Fruit fly (Drosophila melanogaster) whole organism, wandering third instar larva: ENCODE results near the gene alpha-Est4.

Experiments used
- Abd-B ChIP-seq: fragments of >200 bp; optimal IDR thresholded peaks from 2 replicates; lab custom pipeline; 2017; ENCODE audit warnings: missing biosample characterization, missing genetic modification characterization
- CG32264 ChIP-seq: fragments of 200-800 bp; sonication (Bioruptor generic); optimal IDR thresholded peaks from 2 replicates; lab custom pipeline; 2016; ENCODE audit warnings: missing biosample characterization, missing genetic modification characterization
- CG9705 ChIP-seq: fragments of 200-800 bp; sonication (Bioruptor generic); optimal IDR thresholded peaks from 2 replicates; lab custom pipeline; 2018; ENCODE audit warnings: missing biosample characterization, mild to moderate bottlenecking, missing genetic modification characterization
- CrebA ChIP-seq: fragments of 200-800 bp; sonication (Bioruptor generic); optimal IDR thresholded peaks from 2 replicates; lab custom pipeline; 2016; ENCODE audit warnings: missing biosample characterization, mild to moderate bottlenecking, missing genetic modification characterization, borderline replicate concordance
- Dfd ChIP-seq: fragments of >200 bp; optimal IDR thresholded peaks from 2 replicates; lab custom pipeline; 2017; ENCODE audit warnings: missing biosample characterization, missing genetic modification characterization
- Dif ChIP-seq: fragments of 200-275, 200-300 bp; sonication (Bioruptor generic); optimal IDR thresholded peaks from 2 replicates; lab custom pipeline; 2018; ENCODE audit warnings: missing biosample characterization, missing genetic modification characterization; ENCODE audit not compliant: partially characterized antibody
- GATAd ChIP-seq: sonication (Bioruptor generic); optimal IDR thresholded peaks from 2 replicates; lab custom pipeline; 2016; ENCODE audit warnings: missing biosample characterization, missing genetic modification characterization
- HLH106 ChIP-seq: fragments of 200-800 bp; optimal IDR thresholded peaks from 3 replicates; lab custom pipeline; 2019; ENCODE audit warnings: missing biosample characterization, mild to moderate bottlenecking, missing genetic modification characterization, moderate library complexity
- Hnf4 ChIP-seq: fragments of 200-800 bp; sonication (Bioruptor generic); optimal IDR thresholded peaks from 2 replicates; lab custom pipeline; 2016; ENCODE audit warnings: missing biosample characterization, mild to moderate bottlenecking, missing genetic modification characterization
- Hr78 ChIP-seq: fragments of >200 bp; optimal IDR thresholded peaks from 2 replicates; lab custom pipeline; 2017; ENCODE audit warnings: missing biosample characterization, missing genetic modification characterization
- Hr83 ChIP-seq: fragments of 200-300 bp; sonication (Bioruptor generic); optimal IDR thresholded peaks from 2 replicates; lab custom pipeline; 2016; ENCODE audit warnings: missing biosample characterization, mild to moderate bottlenecking, missing genetic modification characterization, moderate library complexity; ENCODE audit not compliant: poor library complexity, severe bottlenecking
- Jra ChIP-seq: sonication (Bioruptor generic); optimal IDR thresholded peaks from 2 replicates; lab custom pipeline; 2016; ENCODE audit warnings: missing biosample characterization, missing genetic modification characterization
- Mio ChIP-seq: sonication (Bioruptor generic); optimal IDR thresholded peaks from 2 replicates; lab custom pipeline; 2016; ENCODE audit warnings: missing biosample characterization, missing genetic modification characterization
- Myc ChIP-seq: fragments of >200 bp; optimal IDR thresholded peaks from 2 replicates; lab custom pipeline; 2017
- N ChIP-seq: fragments of >200 bp; optimal IDR thresholded peaks from 2 replicates; lab custom pipeline; 2018; ENCODE audit warnings: missing biosample characterization, missing external identifiers, missing genetic modification characterization
- OdsH ChIP-seq: fragments of 200-800 bp; sonication (Bioruptor generic); optimal IDR thresholded peaks from 2 replicates; lab custom pipeline; 2016; ENCODE audit warnings: missing biosample characterization, mild to moderate bottlenecking, missing genetic modification characterization
- Rel ChIP-seq, 2 experiments: fragments of 200-800 bp; sonication (Bioruptor generic) in 1 of 2; optimal IDR thresholded peaks; 2 replicates in 1 of 2; 3 replicates in 1 of 2; lab custom pipeline; 2016 to 2019; ENCODE audit warnings: mild to moderate bottlenecking in 2 of 2, missing biosample characterization in 2 of 2, missing genetic modification characterization in 2 of 2, moderate library complexity in 1 of 2
- Sp1 ChIP-seq: fragments of 200-800 bp; sonication (Bioruptor generic); optimal IDR thresholded peaks from 3 replicates; lab custom pipeline; 2019; ENCODE audit warnings: missing biosample characterization, mild to moderate bottlenecking, missing genetic modification characterization, moderate library complexity
- Vsx2 ChIP-seq: fragments of 200-300, 225-300 bp; sonication (Bioruptor generic); optimal IDR thresholded peaks from 2 replicates; lab custom pipeline; 2018; ENCODE audit warnings: missing biosample characterization, missing genetic modification characterization; ENCODE audit not compliant: partially characterized antibody
- br ChIP-seq: fragments of 200-800 bp; sonication (Bioruptor generic); optimal IDR thresholded peaks from 2 replicates; lab custom pipeline; 2016; ENCODE audit warnings: missing biosample characterization, missing genetic modification characterization
- brk ChIP-seq: fragments of 200-800 bp; sonication (Bioruptor generic); optimal IDR thresholded peaks from 2 replicates; lab custom pipeline; 2016; ENCODE audit warnings: missing biosample characterization, mild to moderate bottlenecking, missing genetic modification characterization
- dl ChIP-seq, 2 experiments: fragments of 175-275, 200-275 bp in 1 of 2; fragments of 200-275 bp in 1 of 2; sonication (Bioruptor generic); optimal IDR thresholded peaks; lab custom pipeline; 2018; ENCODE audit warnings: mild to moderate bottlenecking in 2 of 2, missing biosample characterization in 2 of 2, missing genetic modification characterization in 2 of 2, moderate library complexity in 2 of 2; ENCODE audit not compliant: partially characterized antibody in 2 of 2, insufficient read depth in 1 of 2
- dmrt93B ChIP-seq: fragments of 200-800 bp; sonication (Bioruptor generic); optimal IDR thresholded peaks from 2 replicates; lab custom pipeline; 2018; ENCODE audit warnings: missing biosample characterization, mild to moderate bottlenecking, missing genetic modification characterization
- dsf ChIP-seq: sonication (Bioruptor generic); optimal IDR thresholded peaks from 2 replicates; lab custom pipeline; 2016; ENCODE audit warnings: missing biosample characterization, missing genetic modification characterization, borderline replicate concordance
- ey ChIP-seq: fragments of 200-800 bp; sonication (Bioruptor generic); optimal IDR thresholded peaks from 2 replicates; lab custom pipeline; 2016; ENCODE audit warnings: missing biosample characterization, missing genetic modification characterization
- foxo ChIP-seq, 2 experiments: fragments of 200-800 bp; sonication (Bioruptor generic); optimal IDR thresholded peaks; 2 replicates in 1 of 2; 3 replicates in 1 of 2; lab custom pipeline; 2016 to 2017; ENCODE audit warnings: missing biosample characterization in 2 of 2, missing genetic modification characterization in 2 of 2
- fru ChIP-seq: fragments of 200-800 bp; sonication (Bioruptor generic); optimal IDR thresholded peaks from 3 replicates; lab custom pipeline; 2016; ENCODE audit warnings: missing biosample characterization, mild to moderate bottlenecking, missing genetic modification characterization
- h ChIP-seq: fragments of 200-800 bp; sonication (Bioruptor generic); optimal IDR thresholded peaks from 3 replicates; lab custom pipeline; 2016; ENCODE audit warnings: missing biosample characterization, mild to moderate bottlenecking, missing genetic modification characterization
- jim ChIP-seq: fragments of 175-275, 200-325 bp; sonication (Bioruptor generic); optimal IDR thresholded peaks from 2 replicates; lab custom pipeline; 2016; ENCODE audit warnings: missing biosample characterization, mild to moderate bottlenecking, missing genetic modification characterization
- lola ChIP-seq: fragments of >200 bp; optimal IDR thresholded peaks from 2 replicates; lab custom pipeline; 2017; ENCODE audit warnings: missing biosample characterization, missing genetic modification characterization
- pan ChIP-seq: fragments of >200 bp; optimal IDR thresholded peaks from 2 replicates; lab custom pipeline; 2017
- psq ChIP-seq: fragments of 200-800 bp; sonication (Bioruptor generic); optimal IDR thresholded peaks from 3 replicates; lab custom pipeline; 2017; ENCODE audit warnings: missing biosample characterization, mild to moderate bottlenecking, missing genetic modification characterization, moderate library complexity
- rgr ChIP-seq: fragments of 200-800 bp; sonication (Bioruptor generic); optimal IDR thresholded peaks from 3 replicates; lab custom pipeline; 2016; ENCODE audit warnings: missing biosample characterization, mild to moderate bottlenecking, missing genetic modification characterization
- sage ChIP-seq: fragments of 200-800 bp; sonication (Bioruptor generic); optimal IDR thresholded peaks from 2 replicates; lab custom pipeline; 2016; ENCODE audit warnings: missing biosample characterization, mild to moderate bottlenecking, missing genetic modification characterization
- sv ChIP-seq: fragments of 200-800 bp; sonication (Bioruptor generic); optimal IDR thresholded peaks from 3 replicates; lab custom pipeline; 2016; ENCODE audit warnings: missing biosample characterization, missing genetic modification characterization
- tai ChIP-seq: sonication (Bioruptor generic); optimal IDR thresholded peaks from 2 replicates; lab custom pipeline; 2016; ENCODE audit warnings: missing biosample characterization, missing genetic modification characterization
- usp ChIP-seq: fragments of >200 bp; optimal IDR thresholded peaks from 2 replicates; lab custom pipeline; 2017; ENCODE audit warnings: missing biosample characterization, missing genetic modification characterization
- woc ChIP-seq: sonication (Bioruptor generic); optimal IDR thresholded peaks from 2 replicates; lab custom pipeline; 2016; ENCODE audit warnings: missing biosample characterization, mild to moderate bottlenecking, missing genetic modification characterization

Gene alpha-Est4

DNA sequence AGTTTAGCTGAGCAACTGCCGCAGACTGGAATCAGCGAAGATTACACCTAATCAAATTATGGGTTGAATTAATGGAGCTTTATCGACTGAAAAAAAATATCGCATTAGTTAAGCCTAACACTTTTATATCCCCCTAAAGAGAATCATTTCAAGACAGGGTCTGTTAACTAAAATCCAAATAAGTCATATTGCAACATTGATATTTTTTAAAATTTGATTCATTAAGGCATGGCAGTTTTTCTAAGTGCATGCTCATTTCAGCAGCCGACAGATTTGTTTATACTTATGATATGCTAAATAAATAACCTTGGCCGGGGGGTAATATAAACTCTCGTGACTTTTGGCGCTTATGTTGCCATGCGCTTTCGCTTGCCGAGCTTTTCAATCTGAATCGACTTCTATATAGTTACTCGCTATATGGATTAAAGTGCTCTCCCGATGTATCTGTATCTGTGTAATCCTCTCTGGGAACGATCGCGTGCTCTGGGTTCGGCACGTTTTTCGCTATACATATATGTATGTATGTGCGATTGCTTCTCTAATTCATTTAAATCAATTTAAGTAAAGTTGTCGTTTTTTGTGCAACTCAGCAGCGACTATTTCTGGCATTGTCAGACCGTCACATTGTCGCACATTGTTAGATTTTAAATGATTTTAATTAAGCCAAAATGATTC lies 32.0 kb downstream of the alpha-Est4 start:
- TF ChIP-seq h (GFP tag; lab: Kevin White, UChicago): peak; percentile 63
- peak; percentile 45 for TF ChIP-seq ey (GFP tag; lab: Kevin White, UChicago)
- TF ChIP-seq fru (GFP tag; lab: Kevin White, UChicago): peak; percentile 47
- TF ChIP-seq br: peak; percentile 10
- peak; percentile 11 for TF ChIP-seq psq (GFP tag; lab: Kevin White, UChicago)
- TF ChIP-seq brk (GFP tag; lab: Kevin White, UChicago): no peak
- TF ChIP-seq sv (GFP tag; lab: Kevin White, UChicago): peak; percentile 83
- no peak for TF ChIP-seq Hr78 (GFP tag; lab: Kevin White, UChicago)
- peak; percentile 55 for TF ChIP-seq rgr
- TF ChIP-seq Hnf4 (GFP tag; lab: Kevin White, UChicago): peak; percentile 35
- TF ChIP-seq foxo (GFP tag; optimal IDR thresholded peaks at IDR 0.05; lab: Kevin White, UChicago): peak in 1 of 2 experiments; percentile 60
- no peak for TF ChIP-seq dl (GFP tag; optimal IDR thresholded peaks at IDR 0.05; lab: Kevin White, UChicago; ENCODE audit: insufficient read depth in 1 of 2, partially characterized antibody in 2 of 2)
- TF ChIP-seq HLH106 (tag; lab: Kevin White, UChicago): peak; percentile 50
- TF ChIP-seq OdsH (GFP tag; lab: Kevin White, UChicago): peak; percentile 57

- no peak for TF ChIP-seq lola (GFP tag; lab: Kevin White, UChicago)
- TF ChIP-seq br: peak; percentile 0
- TF ChIP-seq Hnf4 (GFP tag; lab: Kevin White, UChicago): no peak
- TF ChIP-seq OdsH (GFP tag; lab: Kevin White, UChicago): no peak
- TF ChIP-seq Abd-B (GFP tag; lab: Kevin White, UChicago): no peak
- TF ChIP-seq tai (GFP tag; lab: Kevin White, UChicago): no peak
- TF ChIP-seq Jra (GFP tag; lab: Kevin White, UChicago): no peak
- TF ChIP-seq Dfd (GFP tag; lab: Kevin White, UChicago): no peak
- no peak for TF ChIP-seq Dif (GFP tag; lab: Kevin White, UChicago)
- TF ChIP-seq rgr: no peak
- no peak for TF ChIP-seq psq (GFP tag; lab: Kevin White, UChicago)
- TF ChIP-seq h (GFP tag; lab: Kevin White, UChicago): peak; percentile 55
- TF ChIP-seq Myc (lab: Kevin White, UChicago): no peak
- no peak for TF ChIP-seq jim (GFP tag; lab: Kevin White, UChicago)
- TF ChIP-seq sage: no peak
- no peak for TF ChIP-seq N (GFP tag; lab: Kevin White, UChicago)
- TF ChIP-seq ey (GFP tag; lab: Kevin White, UChicago): no peak
- TF ChIP-seq fru (GFP tag; lab: Kevin White, UChicago): no peak
- TF ChIP-seq CG9705 (GFP tag; lab: Kevin White, UChicago): no peak
- TF ChIP-seq HLH106 (tag; lab: Kevin White, UChicago): no peak
- TF ChIP-seq Hr83: no peak
- no peak for TF ChIP-seq Sp1 (GFP tag; lab: Kevin White, UChicago)
- TF ChIP-seq foxo (GFP tag; optimal IDR thresholded peaks at IDR 0.05; lab: Kevin White, UChicago): peak in 1 of 2 experiments; percentile 4
- TF ChIP-seq dmrt93B (GFP tag; lab: Kevin White, UChicago): no peak
- no peak for TF ChIP-seq Vsx2 (GFP tag; lab: Kevin White, UChicago)
- no peak for TF ChIP-seq brk (GFP tag; lab: Kevin White, UChicago)
- no peak for TF ChIP-seq Hr78 (GFP tag; lab: Kevin White, UChicago)
- TF ChIP-seq Rel (GFP tag; optimal IDR thresholded peaks at IDR 0.05; lab: Kevin White, UChicago): no peak
- TF ChIP-seq Rel (tag; optimal IDR thresholded peaks at IDR 0.05; lab: Kevin White, UChicago): peak; percentile 69
- no peak for TF ChIP-seq Mio (GFP tag; lab: Kevin White, UChicago)
- no peak for TF ChIP-seq dsf (GFP tag; lab: Kevin White, UChicago)
- TF ChIP-seq GATAd (GFP tag; lab: Kevin White, UChicago): no peak
- TF ChIP-seq CrebA: peak; percentile 24
- no peak for TF ChIP-seq woc
- no peak for TF ChIP-seq dl (GFP tag; optimal IDR thresholded peaks at IDR 0.05; lab: Kevin White, UChicago; ENCODE audit: insufficient read depth in 1 of 2, partially characterized antibody in 2 of 2)
- TF ChIP-seq CG32264 (GFP tag; lab: Kevin White, UChicago): no peak
- TF ChIP-seq sv (GFP tag; lab: Kevin White, UChicago): no peak
- no peak for TF ChIP-seq pan (lab: Kevin White, UChicago)
- no peak for TF ChIP-seq usp (GFP tag; lab: Kevin White, UChicago)
Observed at dm6 chr3R:7504989-7505761, 33.2 kb downstream of the alpha-Est4 start, which contains the start of gene alpha-Est9. Gene alpha-Est9 (minus strand): TSS chr3R:7505098.
